Fruit fly (Drosophila melanogaster) whole organism, pupa: ENCODE results near the gene Gr22b.

Source experiments
- CG10348 ChIP-seq: fragments of 200-800 bp; sonication (Bioruptor generic); IDR thresholded peaks from 2 replicates; pipeline ENCODE4 v1.3.6; 2022; ENCODE audit warnings: missing biosample characterization, missing genetic modification characterization
- CG12605 ChIP-seq: fragments of 200-800 bp; sonication (Bioruptor generic); IDR thresholded peaks from 2 replicates; pipeline ENCODE4 v1.3.6; 2022; ENCODE audit warnings: missing biosample characterization, missing genetic modification characterization
- CG13204 ChIP-seq: fragments of 200-800 bp; sonication (Bioruptor generic); optimal IDR thresholded peaks from 2 replicates; lab custom pipeline; 2018; ENCODE audit warnings: missing biosample characterization, mild to moderate bottlenecking, missing genetic modification characterization, moderate library complexity
- CG14655 ChIP-seq: fragments of 200-800 bp; sonication (Bioruptor generic); optimal IDR thresholded peaks from 3 replicates; lab custom pipeline; 2017; ENCODE audit warnings: mild to moderate bottlenecking, missing biosample characterization, missing genetic modification reagents, missing genetic modification characterization
- CG15710 ChIP-seq: fragments of 200-800 bp; sonication (Bioruptor generic); optimal IDR thresholded peaks from 2 replicates; lab custom pipeline; 2018; ENCODE audit warnings: missing biosample characterization, mild to moderate bottlenecking, missing genetic modification characterization, moderate library complexity
- CG17806 ChIP-seq: fragments of 200-800 bp; sonication (Bioruptor generic); optimal IDR thresholded peaks from 2 replicates; lab custom pipeline; 2018; ENCODE audit warnings: missing biosample characterization, mild to moderate bottlenecking, missing genetic modification characterization, moderate library complexity
- CG32121 ChIP-seq: fragments of 200-800 bp; sonication (Bioruptor generic); IDR thresholded peaks from 2 replicates; pipeline ENCODE4 v1.3.6; 2022; ENCODE audit warnings: missing biosample characterization, missing genetic modification characterization
- CG34367 ChIP-seq: fragments of 200-800 bp; sonication (Bioruptor generic); optimal IDR thresholded peaks from 2 replicates; lab custom pipeline; 2018; ENCODE audit warnings: missing biosample characterization, mild to moderate bottlenecking, missing genetic modification characterization
- CG4496 ChIP-seq: fragments of 200-800 bp; sonication (Bioruptor generic); IDR thresholded peaks from 3 replicates; pipeline ENCODE4 v1.3.6; 2022; ENCODE audit warnings: missing biosample characterization, missing genetic modification characterization
- CG8159 ChIP-seq: fragments of 200-800 bp; sonication (Bioruptor generic); optimal IDR thresholded peaks from 3 replicates; lab custom pipeline; 2018; ENCODE audit warnings: missing biosample characterization, mild to moderate bottlenecking, missing genetic modification characterization, moderate library complexity
- CG8301 ChIP-seq: fragments of 200-800 bp; sonication (Bioruptor generic); optimal IDR thresholded peaks from 2 replicates; lab custom pipeline; 2018; ENCODE audit warnings: missing biosample characterization, mild to moderate bottlenecking, missing genetic modification characterization
- CG9948 ChIP-seq: fragments of 200-800 bp; sonication (Bioruptor generic); optimal IDR thresholded peaks from 2 replicates; lab custom pipeline; 2018; ENCODE audit warnings: missing biosample characterization, mild to moderate bottlenecking, missing genetic modification characterization, moderate library complexity
- D1 ChIP-seq: fragments of 200-800 bp; sonication (Bioruptor generic); optimal IDR thresholded peaks from 2 replicates; lab custom pipeline; 2018; ENCODE audit warnings: missing biosample characterization, mild to moderate bottlenecking, missing genetic modification characterization, moderate library complexity
- EcR ChIP-seq: fragments of 200-800 bp; sonication (Bioruptor generic); optimal IDR thresholded peaks from 3 replicates; lab custom pipeline; 2019; ENCODE audit warnings: missing biosample characterization, missing genetic modification characterization, mild to moderate bottlenecking, moderate library complexity, missing genetic modification reagents
- Ets98B ChIP-seq: fragments of 200-800 bp; sonication (Bioruptor generic); IDR thresholded peaks from 2 replicates; pipeline ENCODE4 v1.3.6; 2022; ENCODE audit warnings: missing biosample characterization, missing genetic modification characterization
- Pif1A ChIP-seq: fragments of 200-800 bp; sonication (Bioruptor generic); optimal IDR thresholded peaks from 3 replicates; lab custom pipeline; 2016; ENCODE audit warnings: missing biosample characterization, missing genetic modification characterization
- Pif1B ChIP-seq: fragments of 200-800 bp; sonication (Bioruptor generic); optimal IDR thresholded peaks from 3 replicates; lab custom pipeline; 2016; ENCODE audit warnings: missing biosample characterization, missing genetic modification characterization
- Snoo ChIP-seq: fragments of 200-800 bp; sonication (Bioruptor generic); optimal IDR thresholded peaks from 3 replicates; lab custom pipeline; 2017; ENCODE audit warnings: missing biosample characterization, mild to moderate bottlenecking, missing genetic modification characterization, inconsistent platforms
- fd96Ca ChIP-seq: fragments of 200-800 bp; sonication (Bioruptor generic); IDR thresholded peaks from 3 replicates; pipeline ENCODE4 v1.3.6; 2022; ENCODE audit warnings: missing biosample characterization, missing genetic modification characterization
- gl ChIP-seq: fragments of 200-800 bp; sonication (Bioruptor generic); optimal IDR thresholded peaks from 2 replicates; lab custom pipeline; 2018; ENCODE audit warnings: missing biosample characterization, mild to moderate bottlenecking, missing genetic modification characterization
- rn ChIP-seq: fragments of 200-800 bp; sonication (Bioruptor generic); IDR thresholded peaks from 2 replicates; pipeline ENCODE4 v1.3.6; 2022; ENCODE audit warnings: missing biosample characterization, missing genetic modification characterization

Gene Gr22b

DNA sequence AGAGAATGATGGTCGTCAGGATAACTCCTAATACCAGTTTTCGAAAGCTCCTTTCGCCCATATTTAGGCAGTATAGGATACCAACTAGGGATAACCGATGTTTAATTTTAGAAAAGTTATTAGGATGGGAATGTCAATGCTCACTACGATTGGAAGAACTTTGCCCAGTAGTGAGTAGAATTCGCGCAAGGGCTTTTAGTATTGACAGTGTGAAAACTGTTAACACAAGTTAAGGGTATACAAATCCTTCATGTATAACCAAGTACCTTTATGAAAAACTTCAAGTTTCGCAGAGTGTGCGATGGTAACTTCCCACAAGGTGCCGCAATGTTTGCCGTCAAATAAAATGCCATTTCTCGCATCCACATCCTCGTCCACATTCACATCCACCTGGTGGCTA, 30.2 kb upstream of the Gr22b start, which contains the start of gene CG31933:
CG31933 (minus strand) TSS at position 101 of the 400 bp plus-strand sequence.
- TF ChIP-seq CG4496 (GFP tag; lab: Robert Waterston, UW) (no peak), CG13204 (GFP tag; lab: Kevin White, UChicago) (no peak), D1 (tag; lab: Kevin White, UChicago) (no peak), CG10348 (GFP tag; lab: Robert Waterston, UW) (no peak), CG9948 (tag; lab: Kevin White, UChicago) (no peak), rn (no peak), gl (tag; lab: Kevin White, UChicago) (no peak)

DNA sequence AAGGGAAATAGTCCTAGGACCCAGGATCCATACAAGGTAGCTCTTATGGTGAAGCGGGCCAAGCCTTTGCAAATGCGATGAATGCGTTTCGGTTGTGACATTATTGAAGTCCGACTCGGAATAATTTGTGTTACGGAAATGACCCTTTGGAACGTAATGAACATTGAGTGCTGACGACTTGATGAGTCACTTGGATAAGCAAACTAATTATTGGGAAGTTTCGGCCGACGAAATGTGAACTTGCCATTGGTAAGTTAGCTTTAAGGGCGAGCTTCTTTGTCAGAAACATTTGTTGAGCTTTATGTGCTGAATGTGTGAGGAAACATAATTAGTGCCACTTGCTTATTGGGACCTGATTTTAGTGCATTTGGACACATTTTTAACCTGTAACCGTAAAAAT, 1.7 kb upstream of the Gr22b start, which contains the start of gene Gr22a:
Gr22a (minus strand) TSS at position 101 of the 400 bp plus-strand sequence.
- no peak for TF ChIP-seq CG12605
- no peak for TF ChIP-seq CG32121 (GFP tag; lab: Robert Waterston, UW)

DNA sequence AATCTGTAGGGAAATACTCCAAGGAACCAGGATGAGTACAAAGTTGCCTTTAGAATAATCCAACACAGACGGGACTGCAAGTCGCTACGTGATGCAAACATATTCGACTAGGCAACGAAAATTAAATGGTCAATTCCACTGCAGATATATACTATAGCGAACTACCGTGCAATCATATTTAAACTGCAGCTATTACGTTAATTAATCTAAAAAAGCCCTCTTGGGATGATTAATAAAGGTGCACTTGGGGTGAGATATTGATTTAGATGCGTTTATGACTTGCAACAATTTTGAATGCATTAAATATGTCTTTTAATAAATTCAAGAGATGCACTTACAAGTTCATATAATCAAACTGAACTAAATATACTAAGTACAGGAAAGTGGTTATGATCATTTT, 1.3 kb downstream of the Gr22b start, which contains the start of gene Gr22c:
Gr22c (minus strand) TSS at position 101 of the 400 bp plus-strand sequence.
- TF ChIP-seq CG8301 (tag; lab: Kevin White, UChicago) (no peak), CG34367 (tag; lab: Kevin White, UChicago) (no peak), CG32121 (GFP tag; lab: Robert Waterston, UW) (no peak), CG15710 (tag; lab: Kevin White, UChicago) (no peak), CG12605 (no peak), CG13204 (GFP tag; lab: Kevin White, UChicago) (no peak), Pif1B (no peak)

DNA sequence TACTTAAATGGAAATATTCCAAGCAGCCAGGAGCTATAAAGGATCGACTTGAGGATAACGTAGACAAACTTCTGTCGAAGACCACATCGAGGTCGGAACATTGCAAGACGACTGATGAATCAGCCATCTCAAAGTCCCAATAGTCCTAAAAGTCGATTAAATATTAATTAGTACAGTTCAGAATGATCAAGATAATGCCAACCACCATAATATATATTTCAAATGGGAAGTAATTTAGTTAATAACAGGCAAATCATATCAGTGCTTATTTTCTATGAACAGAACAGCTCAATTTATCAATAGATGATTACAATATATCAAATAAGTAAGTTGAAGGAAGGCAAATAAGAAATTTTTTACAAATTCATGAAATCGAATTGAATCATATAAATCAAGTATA, 2.8 kb downstream of the Gr22b start, which contains the start of gene Gr22d:
Gr22d (minus strand) TSS at position 101 of the 400 bp plus-strand sequence.
- no peak for TF ChIP-seq D1 (tag; lab: Kevin White, UChicago)
- no peak for TF ChIP-seq CG10348 (GFP tag; lab: Robert Waterston, UW)
- no peak for TF ChIP-seq CG8159 (tag; lab: Kevin White, UChicago)
- TF ChIP-seq CG4496 (GFP tag; lab: Robert Waterston, UW): no peak
- TF ChIP-seq CG9948 (tag; lab: Kevin White, UChicago): no peak
- no peak for TF ChIP-seq EcR (GFP tag; lab: Kevin White, UChicago)
- no peak for TF ChIP-seq CG17806 (tag; lab: Kevin White, UChicago)
- no peak for TF ChIP-seq CG14655 (GFP tag; lab: Kevin White, UChicago)
- TF ChIP-seq CG12605: no peak
- no peak for TF ChIP-seq CG8301 (tag; lab: Kevin White, UChicago)
- TF ChIP-seq fd96Ca (GFP tag; lab: Robert Waterston, UW): no peak
- TF ChIP-seq Ets98B (GFP tag; lab: Robert Waterston, UW): no peak
- TF ChIP-seq Pif1B: no peak
- no peak for TF ChIP-seq gl (tag; lab: Kevin White, UChicago)
- TF ChIP-seq CG34367 (tag; lab: Kevin White, UChicago): no peak
- TF ChIP-seq CG13204 (GFP tag; lab: Kevin White, UChicago): no peak
- no peak for TF ChIP-seq Pif1A (GFP tag; lab: Kevin White, UChicago)
- TF ChIP-seq CG15710 (tag; lab: Kevin White, UChicago): no peak
- no peak for TF ChIP-seq Snoo (tag; lab: Kevin White, UChicago)

DNA sequence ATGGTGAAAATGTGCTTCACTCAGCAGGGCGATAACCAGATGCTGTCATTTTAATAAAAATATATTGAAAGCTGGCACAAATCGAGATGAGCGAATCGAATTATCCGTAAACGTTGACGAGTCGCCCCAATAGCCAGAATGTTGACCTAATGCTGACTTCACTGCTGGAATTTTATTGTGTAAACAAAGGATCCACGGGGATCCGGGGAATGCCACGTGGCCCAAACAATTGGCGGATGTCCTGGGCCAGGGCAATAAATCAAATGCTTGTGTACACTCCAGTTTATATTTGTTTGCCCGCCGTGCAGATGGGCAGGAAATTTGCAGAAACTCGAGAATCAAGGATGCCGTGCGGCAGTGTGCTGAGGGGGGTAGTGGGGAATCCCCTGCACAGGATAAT, 5.1 kb downstream of the Gr22b start:
- TF ChIP-seq D1 (tag; lab: Kevin White, UChicago) (no peak), CG10348 (GFP tag; lab: Robert Waterston, UW) (no peak), Snoo (tag; lab: Kevin White, UChicago) (no peak), CG4496 (GFP tag; lab: Robert Waterston, UW) (no peak), CG32121 (GFP tag; lab: Robert Waterston, UW) (no peak), Pif1B (no peak), CG8301 (tag; lab: Kevin White, UChicago) (no peak), EcR (GFP tag; lab: Kevin White, UChicago) (no peak), CG8159 (tag; lab: Kevin White, UChicago) (no peak), CG17806 (tag; lab: Kevin White, UChicago) (no peak), CG12605 (no peak), gl (tag; lab: Kevin White, UChicago) (no peak)

DNA sequence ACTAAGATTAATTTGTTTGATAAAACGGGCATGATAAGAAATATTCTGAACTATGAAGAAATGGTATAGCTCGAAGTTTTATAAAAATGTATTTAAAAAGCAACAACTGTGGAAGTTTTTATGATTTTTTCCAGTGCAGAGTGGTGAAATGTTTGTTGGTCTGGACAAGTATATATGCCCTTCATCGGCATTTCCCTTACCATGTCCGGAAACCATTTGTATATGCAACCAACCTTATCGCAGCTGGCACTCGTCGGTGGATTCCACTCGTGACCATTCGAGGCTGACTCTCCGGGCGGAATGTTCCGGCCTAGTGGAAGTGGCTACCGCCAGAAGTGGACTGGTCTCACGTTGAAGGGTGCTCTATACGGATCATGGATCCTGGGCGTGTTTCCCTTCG, 9.3 kb downstream of the Gr22b start, which contains the start of gene Gr22e:
Gr22e (plus strand) TSS at position 301 of the 400 bp plus-strand sequence.
- no peak for TF ChIP-seq CG12605
- no peak for TF ChIP-seq CG8159 (tag; lab: Kevin White, UChicago)
- no peak for TF ChIP-seq CG8301 (tag; lab: Kevin White, UChicago)
- TF ChIP-seq CG15710 (tag; lab: Kevin White, UChicago): no peak
- TF ChIP-seq EcR (GFP tag; lab: Kevin White, UChicago): no peak
- TF ChIP-seq D1 (tag; lab: Kevin White, UChicago): no peak
- no peak for TF ChIP-seq CG17806 (tag; lab: Kevin White, UChicago)
- no peak for TF ChIP-seq CG32121 (GFP tag; lab: Robert Waterston, UW)
- TF ChIP-seq CG13204 (GFP tag; lab: Kevin White, UChicago): no peak
- no peak for TF ChIP-seq CG4496 (GFP tag; lab: Robert Waterston, UW)
- TF ChIP-seq CG10348 (GFP tag; lab: Robert Waterston, UW): no peak
- no peak for TF ChIP-seq CG9948 (tag; lab: Kevin White, UChicago)
